Worm (Caenorhabditis elegans) whole organism, L3 larva: ENCODE results near the gene scyl-1.

Experiments used
- R02D3.7 ChIP-seq: fragments of 150-350 bp; optimal IDR thresholded peaks from 2 replicates; lab custom pipeline; 2014; ENCODE audit warnings: missing biosample characterization, missing genetic modification characterization
- ZK546.5 ChIP-seq: sonication (generic microtip); optimal IDR thresholded peaks from 2 replicates; lab custom pipeline; 2017; ENCODE audit warnings: missing biosample characterization, missing genetic modification characterization
- aly-2 ChIP-seq: fragments of 150-350 bp; optimal IDR thresholded peaks from 2 replicates; lab custom pipeline; 2014; ENCODE audit warnings: missing biosample characterization, missing genetic modification characterization
- ama-1 ChIP-seq: fragments of 150-350 bp; optimal IDR thresholded peaks from 2 replicates; lab custom pipeline; 2018
- ceh-16 ChIP-seq: sonication (generic microtip); optimal IDR thresholded peaks from 2 replicates; lab custom pipeline; 2017; ENCODE audit warnings: missing biosample characterization, missing genetic modification characterization
- ceh-28 ChIP-seq: fragments of 150-350 bp; optimal IDR thresholded peaks from 2 replicates; lab custom pipeline; 2014; ENCODE audit warnings: missing biosample characterization, missing genetic modification reagents, missing genetic modification characterization
- ceh-82 ChIP-seq: fragments of 150-350 bp; optimal IDR thresholded peaks from 2 replicates; lab custom pipeline; 2014; ENCODE audit warnings: missing biosample characterization, missing genetic modification characterization
- ceh-9 ChIP-seq: sonication (generic microtip); optimal IDR thresholded peaks from 2 replicates; lab custom pipeline; 2018; ENCODE audit warnings: missing biosample characterization, missing genetic modification characterization
- daf-12 ChIP-seq: fragments of 150-350 bp; optimal IDR thresholded peaks from 2 replicates; lab custom pipeline; 2014; ENCODE audit warnings: missing biosample characterization, missing genetic modification reagents, missing genetic modification characterization
- egl-27 ChIP-seq: sonication (generic microtip); optimal IDR thresholded peaks from 4 replicates; lab custom pipeline; 2017; ENCODE audit warnings: missing biosample characterization, missing genetic modification reagents, missing genetic modification characterization
- egl-5 ChIP-seq: fragments of 150-350 bp; optimal IDR thresholded peaks from 2 replicates; lab custom pipeline; 2017; ENCODE audit warnings: missing biosample characterization, missing genetic modification reagents, missing genetic modification characterization, inconsistent platforms
- elt-1 ChIP-seq: fragments of 150-350 bp; optimal IDR thresholded peaks from 2 replicates; lab custom pipeline; 2014; ENCODE audit warnings: missing biosample characterization, missing genetic modification characterization
- elt-2 ChIP-seq: sonication (generic microtip); optimal IDR thresholded peaks from 2 replicates; lab custom pipeline; 2016; ENCODE audit warnings: missing genetic modification reagents, mild to moderate bottlenecking, missing genetic modification characterization, missing compliant biosample characterization
- elt-3 ChIP-seq, 3 experiments: fragments of 150-350 bp in 1 of 3; sonication (generic microtip) in 2 of 3; optimal IDR thresholded peaks; 2 replicates in 2 of 3; 4 replicates in 1 of 3; lab custom pipeline; 2014 to 2017; ENCODE audit warnings: missing biosample characterization in 3 of 3, missing genetic modification characterization in 3 of 3
- fos-1 ChIP-seq: fragments of 150-350 bp; optimal IDR thresholded peaks from 2 replicates; lab custom pipeline; 2014; ENCODE audit warnings: missing biosample characterization, missing genetic modification characterization
- hmg-11 ChIP-seq: sonication (generic microtip); optimal IDR thresholded peaks from 2 replicates; lab custom pipeline; 2016; ENCODE audit warnings: missing genetic modification characterization, missing compliant biosample characterization
- jun-1 ChIP-seq: fragments of 150-350 bp; optimal IDR thresholded peaks from 2 replicates; lab custom pipeline; 2014; ENCODE audit warnings: missing biosample characterization, missing genetic modification reagents, missing genetic modification characterization
- lin-15B ChIP-seq: fragments of 150-350 bp; optimal IDR thresholded peaks from 2 replicates; lab custom pipeline; 2014; ENCODE audit warnings: missing biosample characterization, missing genetic modification characterization
- lin-39 ChIP-seq: fragments of 150-350 bp; optimal IDR thresholded peaks from 2 replicates; lab custom pipeline; 2018; ENCODE audit warnings: missing biosample characterization, missing genetic modification reagents, missing genetic modification characterization
- lsy-12 ChIP-seq: sonication (generic microtip); optimal IDR thresholded peaks from 2 replicates; lab custom pipeline; 2016; ENCODE audit warnings: mild to moderate bottlenecking, missing genetic modification characterization, missing compliant biosample characterization
- mdl-1 ChIP-seq: fragments of 150-350 bp; optimal IDR thresholded peaks from 2 replicates; lab custom pipeline; 2014; ENCODE audit warnings: missing biosample characterization, missing genetic modification characterization
- mml-1 ChIP-seq: fragments of 150-350 bp; sonication (generic microtip); optimal IDR thresholded peaks from 3 replicates; lab custom pipeline; 2014; ENCODE audit warnings: missing biosample characterization, missing genetic modification characterization
- nfya-1 ChIP-seq: sonication (generic microtip); optimal IDR thresholded peaks from 2 replicates; lab custom pipeline; 2017; ENCODE audit warnings: missing genetic modification characterization, mild to moderate bottlenecking, missing compliant biosample characterization, antibody characterized with exemption, moderate library complexity; ENCODE audit not compliant: insufficient read depth
- nhr-11 ChIP-seq: fragments of 150-350 bp; optimal IDR thresholded peaks from 2 replicates; lab custom pipeline; 2014; ENCODE audit warnings: missing biosample characterization, missing genetic modification characterization
- nhr-12 ChIP-seq: fragments of 150-350 bp; optimal IDR thresholded peaks from 2 replicates; lab custom pipeline; 2014; ENCODE audit warnings: missing biosample characterization, missing genetic modification characterization
- nhr-23 ChIP-seq: fragments of 150-350 bp; optimal IDR thresholded peaks from 2 replicates; lab custom pipeline; 2014; ENCODE audit warnings: missing biosample characterization, missing genetic modification reagents, missing genetic modification characterization
- nhr-237 ChIP-seq: fragments of 150-350 bp; optimal IDR thresholded peaks from 2 replicates; lab custom pipeline; 2014; ENCODE audit warnings: missing biosample characterization, missing genetic modification characterization
- nhr-25 ChIP-seq: sonication (generic microtip); optimal IDR thresholded peaks from 2 replicates; lab custom pipeline; 2017; ENCODE audit warnings: missing biosample characterization, missing genetic modification characterization
- nhr-28 ChIP-seq: fragments of 150-350 bp; optimal IDR thresholded peaks from 2 replicates; lab custom pipeline; 2014; ENCODE audit warnings: missing biosample characterization, missing genetic modification characterization
- nhr-43 ChIP-seq: sonication (generic microtip); optimal IDR thresholded peaks from 2 replicates; lab custom pipeline; 2016; ENCODE audit warnings: mild to moderate bottlenecking, missing genetic modification characterization, missing compliant biosample characterization; ENCODE audit not compliant: poor library complexity, severe bottlenecking
- nhr-67 ChIP-seq: fragments of 150-350 bp; optimal IDR thresholded peaks from 2 replicates; lab custom pipeline; 2014; ENCODE audit warnings: missing biosample characterization, missing genetic modification characterization
- nhr-76 ChIP-seq: fragments of 150-350 bp; sonication (generic microtip); optimal IDR thresholded peaks from 5 replicates; lab custom pipeline; 2014; ENCODE audit warnings: missing biosample characterization, missing genetic modification characterization
- nhr-77 ChIP-seq: fragments of 150-350 bp; optimal IDR thresholded peaks from 2 replicates; lab custom pipeline; 2014; ENCODE audit warnings: missing biosample characterization, missing genetic modification characterization
- pqm-1 ChIP-seq: fragments of 150-350 bp; optimal IDR thresholded peaks from 2 replicates; lab custom pipeline; 2017; ENCODE audit warnings: missing biosample characterization, missing genetic modification characterization, inconsistent platforms
- sea-2 ChIP-seq: fragments of 150-350 bp; sonication (generic microtip); optimal IDR thresholded peaks from 4 replicates; lab custom pipeline; 2014; ENCODE audit warnings: missing biosample characterization, missing genetic modification reagents, missing genetic modification characterization
- skn-1 ChIP-seq: fragments of 150-350 bp; optimal IDR thresholded peaks from 2 replicates; lab custom pipeline; 2014; ENCODE audit warnings: missing biosample characterization, missing genetic modification characterization
- snpc-4 ChIP-seq: fragments of 150-350 bp; optimal IDR thresholded peaks from 2 replicates; lab custom pipeline; 2014; ENCODE audit warnings: missing biosample characterization, missing genetic modification characterization
- tbx-2 ChIP-seq: sonication (generic microtip); optimal IDR thresholded peaks from 2 replicates; lab custom pipeline; 2016; ENCODE audit warnings: mild to moderate bottlenecking, missing genetic modification characterization, missing compliant biosample characterization
- unc-39 ChIP-seq: sonication (generic microtip); optimal IDR thresholded peaks from 4 replicates; lab custom pipeline; 2017; ENCODE audit warnings: missing biosample characterization, missing genetic modification characterization
- unc-62 ChIP-seq: fragments of 150-350 bp; sonication (generic microtip); optimal IDR thresholded peaks from 4 replicates; lab custom pipeline; 2014; ENCODE audit warnings: missing biosample characterization, missing genetic modification reagents, missing genetic modification characterization
- zag-1 ChIP-seq: fragments of 150-350 bp; optimal IDR thresholded peaks from 2 replicates; lab custom pipeline; 2014; ENCODE audit warnings: missing biosample characterization, missing genetic modification characterization
- ztf-11 ChIP-seq: fragments of 150-350 bp; optimal IDR thresholded peaks from 2 replicates; lab custom pipeline; 2014; ENCODE audit warnings: missing biosample characterization, missing genetic modification characterization
- ztf-4 ChIP-seq: fragments of 150-350 bp; optimal IDR thresholded peaks from 2 replicates; lab custom pipeline; 2014; ENCODE audit warnings: missing biosample characterization, missing genetic modification characterization

scyl-1 gene

ce11 chrV:13081197-13081747, 39.8 kb upstream of the scyl-1 start:
- TF ChIP-seq ztf-4 (tag; lab: Kevin White, UChicago): no peak
- TF ChIP-seq egl-5 (tag; lab: Kevin White, UChicago): no peak
- TF ChIP-seq lin-15B (tag; lab: Kevin White, UChicago): no peak
- no peak for TF ChIP-seq lin-39
- peak; percentile 97 for TF ChIP-seq nhr-43
- no peak for TF ChIP-seq aly-2 (tag; lab: Kevin White, UChicago)
- no peak for TF ChIP-seq daf-12 (tag; lab: Kevin White, UChicago)
- TF ChIP-seq zag-1 (tag; lab: Kevin White, UChicago): no peak
- TF ChIP-seq nhr-25 (tag; lab: Kevin White, UChicago): peak; percentile 99
- peak; percentile 39 to 80 (median 78) for TF ChIP-seq elt-3 (tag; optimal IDR thresholded peaks at IDR 0.05; lab: Kevin White, UChicago)
- TF ChIP-seq ama-1: no peak
- TF ChIP-seq nhr-23 (tag; lab: Kevin White, UChicago): peak; percentile 97
- no peak for TF ChIP-seq ceh-82
- TF ChIP-seq nhr-76 (tag; lab: Kevin White, UChicago): peak; percentile 3
- peak; percentile 79 for TF ChIP-seq jun-1
- no peak for TF ChIP-seq nfya-1 (tag; lab: Kevin White, UChicago)
- no peak for TF ChIP-seq ZK546.5
- TF ChIP-seq elt-2: peak; percentile 66
- TF ChIP-seq elt-1: peak; percentile 91
- peak; percentile 64 for TF ChIP-seq pqm-1
- no peak for TF ChIP-seq nhr-237 (tag; lab: Kevin White, UChicago)
- peak; percentile 19 for TF ChIP-seq nhr-77 (tag; lab: Kevin White, UChicago)
- TF ChIP-seq ceh-9 (tag; lab: Kevin White, UChicago): no peak
- TF ChIP-seq lsy-12 (tag; lab: Kevin White, UChicago): peak; percentile 62
- TF ChIP-seq nhr-67: no peak
- no peak for TF ChIP-seq nhr-12 (tag; lab: Kevin White, UChicago)
- TF ChIP-seq fos-1 (tag; lab: Kevin White, UChicago): no peak
- TF ChIP-seq sea-2 (GFP tag; lab: Kevin White, UChicago): no peak
- TF ChIP-seq unc-62 (GFP tag; lab: Kevin White, UChicago): peak; percentile 55
- no peak for TF ChIP-seq egl-27 (tag; lab: Kevin White, UChicago)
- TF ChIP-seq R02D3.7 (tag; lab: Kevin White, UChicago): peak; percentile 18
- peak; percentile 84 for TF ChIP-seq mdl-1
- TF ChIP-seq nhr-28: no peak
- TF ChIP-seq ztf-11 (tag; lab: Kevin White, UChicago): no peak
- TF ChIP-seq nhr-11 (tag; lab: Kevin White, UChicago): no peak
- no peak for TF ChIP-seq unc-39 (tag; lab: Kevin White, UChicago)
- no peak for TF ChIP-seq ceh-16 (tag; lab: Kevin White, UChicago)
- no peak for TF ChIP-seq skn-1 (tag; lab: Kevin White, UChicago)
- TF ChIP-seq ceh-28: peak; percentile 52
- no peak for TF ChIP-seq snpc-4 (tag; lab: Kevin White, UChicago)
- no peak for TF ChIP-seq hmg-11 (tag; lab: Kevin White, UChicago)
- TF ChIP-seq mml-1 (tag; lab: Kevin White, UChicago): no peak
- TF ChIP-seq tbx-2 (tag; lab: Kevin White, UChicago): peak; percentile 64

- TF ChIP-seq ZK546.5: no peak
- TF ChIP-seq nhr-43: no peak
- TF ChIP-seq, all 47 proteins: peak for 0
Measured at ce11 chrV:13075432-13075831, 33.9 kb upstream of the scyl-1 start.

- TF ChIP-seq nfya-1 (tag; lab: Kevin White, UChicago): no peak
- no peak for TF ChIP-seq ama-1
- TF ChIP-seq fos-1 (tag; lab: Kevin White, UChicago): no peak
- no peak for TF ChIP-seq jun-1
- no peak for TF ChIP-seq zag-1 (tag; lab: Kevin White, UChicago)
- no peak for TF ChIP-seq elt-3 (tag; optimal IDR thresholded peaks at IDR 0.05; lab: Kevin White, UChicago)
- no peak for TF ChIP-seq sea-2 (GFP tag; lab: Kevin White, UChicago)
Measured at ce11 chrV:13074148-13074547, 32.6 kb upstream of the scyl-1 start.
